Worm (Caenorhabditis elegans) whole organism, L2 larva: ENCODE data around the gene ddx-15.

Experiments
- ama-1 ChIP-seq: fragments of 150-350 bp; optimal IDR thresholded peaks from 2 replicates; lab custom pipeline; 2018; ENCODE audit warnings: inconsistent platforms
- egl-27 ChIP-seq: sonication (generic microtip); optimal IDR thresholded peaks from 3 replicates; lab custom pipeline; 2017; ENCODE audit warnings: missing biosample characterization, missing genetic modification reagents, missing genetic modification characterization
- nhr-237 ChIP-seq: fragments of 150-350 bp; optimal IDR thresholded peaks from 2 replicates; lab custom pipeline; 2014; ENCODE audit warnings: missing biosample characterization, missing genetic modification characterization
- skn-1 ChIP-seq: sonication (generic microtip); optimal IDR thresholded peaks from 2 replicates; lab custom pipeline; 2017; ENCODE audit warnings: missing biosample characterization, missing genetic modification characterization
- sma-3 ChIP-seq: sonication (generic microtip); optimal IDR thresholded peaks from 2 replicates; lab custom pipeline; 2016; ENCODE audit warnings: missing genetic modification reagents, missing genetic modification characterization, missing compliant biosample characterization

- TF ChIP-seq ama-1 (lab: Kevin White, UChicago) (no peak), skn-1 (tag; lab: Kevin White, UChicago) (no peak), nhr-237 (tag; lab: Kevin White, UChicago) (no peak), egl-27 (tag; lab: Kevin White, UChicago) (no peak), sma-3 (no peak)
Measured at ce11 chrIII:5634509-5634908, 43.0 kb upstream of the ddx-15 start.
